Fruit fly (Drosophila melanogaster): ENCODE results near the gene kst.
A peak's percentile ranks its signal among the peaks of the same experiment; 100 is the strongest.

Gene kst

DNA sequence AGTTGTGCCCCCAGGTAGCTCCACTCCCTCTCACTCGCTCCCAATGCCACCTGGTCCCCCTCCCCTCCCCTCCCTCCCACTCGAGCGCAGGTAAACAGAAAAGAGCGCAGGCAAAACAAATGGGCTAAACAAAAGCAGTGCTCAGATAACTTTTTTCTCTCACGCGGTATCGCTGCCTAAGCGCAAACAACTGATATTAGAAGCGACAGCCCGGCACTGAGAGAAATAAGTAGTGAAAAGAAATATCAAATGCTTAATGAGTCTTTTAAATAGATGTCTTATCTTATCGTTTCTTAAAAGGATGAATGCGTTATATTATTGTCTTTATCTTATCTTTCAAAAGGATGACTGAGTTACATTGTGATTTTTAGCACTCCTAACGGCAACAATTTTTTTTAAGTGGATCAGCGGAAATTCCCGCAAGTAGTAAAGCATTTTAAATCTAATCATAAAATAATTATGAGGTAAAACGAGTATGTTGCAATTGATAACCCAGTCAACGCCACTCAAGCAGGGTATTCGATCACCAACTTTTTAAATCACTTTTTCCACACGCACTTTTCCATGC lies 35.4 kb upstream of the kst start (continued):
- TF ChIP-seq HmgZ (tag; optimal IDR thresholded peaks at IDR 0.05): peak; percentile 91
- peak; percentile 87 for TF ChIP-seq Atf3 (GFP tag; optimal IDR thresholded peaks at IDR 0.05)
- peak; percentile 93 for TF ChIP-seq D19A (tag; optimal IDR thresholded peaks at IDR 0.05)
- peak; percentile 73 for TF ChIP-seq vfl (GFP tag; optimal IDR thresholded peaks at IDR 0.05)
- TF ChIP-seq jigr1 (GFP tag; IDR thresholded peaks at IDR 0.05): peak; percentile 59; the same call in 1 of the 3 replicates
- 0 out of 2 replicates have a peak, but pooled peaks have one; percentile 38 for TF ChIP-seq Dip2 (GFP tag; IDR thresholded peaks at IDR 0.05)
- TF ChIP-seq wdn (GFP tag; IDR thresholded peaks at IDR 0.05): peak; percentile 80
- TF ChIP-seq zen (tag; optimal IDR thresholded peaks at IDR 0.05): peak; percentile 84
- peak; percentile 78 for TF ChIP-seq Hmx (GFP tag; optimal IDR thresholded peaks at IDR 0.05)
- TF ChIP-seq CG12299 (tag; optimal IDR thresholded peaks at IDR 0.05): peak; percentile 87
- TF ChIP-seq CG1233 (GFP tag; optimal IDR thresholded peaks at IDR 0.05): peak; percentile 90
- peak; percentile 87 for TF ChIP-seq CG6254 (GFP tag; optimal IDR thresholded peaks at IDR 0.05)
- peak; percentile 92 for TF ChIP-seq CG10209 (GFP tag; optimal IDR thresholded peaks at IDR 0.05)
- TF ChIP-seq Kr (GFP tag; optimal IDR thresholded peaks at IDR 0.05): no peak
- TF ChIP-seq CG17328 (GFP tag; IDR thresholded peaks at IDR 0.05): peak; percentile 89
- TF ChIP-seq maf-S (GFP tag; optimal IDR thresholded peaks at IDR 0.05): peak; percentile 92
- TF ChIP-seq CG12104 (GFP tag; optimal IDR thresholded peaks at IDR 0.05): peak; percentile 91
- TF ChIP-seq NC2α (GFP tag; optimal IDR thresholded peaks at IDR 0.05): peak; percentile 84
- TF ChIP-seq otp (GFP tag; IDR thresholded peaks at IDR 0.05): peak; percentile 90
- TF ChIP-seq CG8944 (GFP tag; optimal IDR thresholded peaks at IDR 0.05): peak; percentile 88
- TF ChIP-seq Nf-YB (GFP tag; optimal IDR thresholded peaks at IDR 0.05): peak; percentile 79
- peak; percentile 92 for TF ChIP-seq Rfx (GFP tag; IDR thresholded peaks at IDR 0.05)
- TF ChIP-seq Sry-δ (GFP tag; optimal IDR thresholded peaks at IDR 0.05): peak; percentile 56
- peak; percentile 85 for TF ChIP-seq Abd-B (GFP tag; optimal IDR thresholded peaks at IDR 0.05)
- TF ChIP-seq ham (GFP tag; IDR thresholded peaks at IDR 0.05): no peak
- TF ChIP-seq fd3F (GFP tag; optimal IDR thresholded peaks at IDR 0.05): peak; percentile 92
- TF ChIP-seq ash1 (GFP tag; optimal IDR thresholded peaks at IDR 0.05): no peak
- peak; percentile 81 for TF ChIP-seq ewg (GFP tag; optimal IDR thresholded peaks at IDR 0.05)
- peak; percentile 89 to 90 for TF ChIP-seq chif (GFP tag; optimal IDR thresholded peaks at IDR 0.05)
- TF ChIP-seq Doc2 (GFP tag; IDR thresholded peaks at IDR 0.05): no peak
- peak; percentile 67 for TF ChIP-seq Jarid2 (GFP tag; optimal IDR thresholded peaks at IDR 0.05)
- TF ChIP-seq E2f2 (GFP tag; IDR thresholded peaks at IDR 0.05): peak; percentile 74
- peak; percentile 85 for TF ChIP-seq CG18764 (GFP tag; optimal IDR thresholded peaks at IDR 0.05)
- TF ChIP-seq CG2202 (tag; optimal IDR thresholded peaks at IDR 0.05): peak; percentile 79
- TF ChIP-seq exex (tag; optimal IDR thresholded peaks at IDR 0.05): peak; percentile 100
- peak in 1 of 3 experiments; percentile 83 for TF ChIP-seq lola (GFP tag; optimal IDR thresholded peaks at IDR 0.05)
- TF ChIP-seq YL-1 (GFP tag; optimal IDR thresholded peaks at IDR 0.05): peak; percentile 55
- TF ChIP-seq CG11723 (GFP tag; optimal IDR thresholded peaks at IDR 0.05): peak; percentile 84
- TF ChIP-seq gro (GFP tag; optimal IDR thresholded peaks at IDR 0.05): peak; percentile 85
- TF ChIP-seq CG18011 (GFP tag; optimal IDR thresholded peaks at IDR 0.05): peak; percentile 74
- no peak for TF ChIP-seq unc-4 (GFP tag; IDR thresholded peaks at IDR 0.05; ENCODE audit: partially characterized antibody)
- TF ChIP-seq dysf (GFP tag; IDR thresholded peaks at IDR 0.05): peak; percentile 91
- peak; percentile 80; the same call in 2 of the 3 replicates for TF ChIP-seq C15 (GFP tag; IDR thresholded peaks at IDR 0.05)
- no peak for TF ChIP-seq knrl (GFP tag; IDR thresholded peaks at IDR 0.05; ENCODE audit: partially characterized antibody)
- peak; percentile 78 for TF ChIP-seq Gug (GFP tag; IDR thresholded peaks at IDR 0.05)
- TF ChIP-seq CG3065 (GFP tag; optimal IDR thresholded peaks at IDR 0.05): peak; percentile 69
- TF ChIP-seq tx (GFP tag; optimal IDR thresholded peaks at IDR 0.05): peak; percentile 85
- no peak for TF ChIP-seq vnd (GFP tag; IDR thresholded peaks at IDR 0.05; ENCODE audit: partially characterized antibody)
- peak; percentile 88 for TF ChIP-seq CG16863 (GFP tag; optimal IDR thresholded peaks at IDR 0.05)
- TF ChIP-seq NC2β (GFP tag; optimal IDR thresholded peaks at IDR 0.05): peak; percentile 89
